Worm (Caenorhabditis elegans): ENCODE measurements around the gene K10D6.3.

Gene K10D6.3

ce11 chrV:11241580-11241979 is 41.2 kb downstream of the K10D6.3 start, which contains the start of gene pgap-1:
TSS of gene pgap-1 (plus strand) at chrV:11241880.
- TF ChIP-seq jun-1 (tag; optimal IDR thresholded peaks at IDR 0.05) = no peak
- TF ChIP-seq egl-27 (tag; optimal IDR thresholded peaks at IDR 0.05) = no peak
- no peak for TF ChIP-seq unc-39 (tag; optimal IDR thresholded peaks at IDR 0.05)
- no peak for TF ChIP-seq ceh-28 (tag; optimal IDR thresholded peaks at IDR 0.05)
- TF ChIP-seq elt-2 (tag; optimal IDR thresholded peaks at IDR 0.05) = no peak
- no peak for TF ChIP-seq mdl-1 (tag; optimal IDR thresholded peaks at IDR 0.05)
- no peak for TF ChIP-seq nfya-1 (tag; optimal IDR thresholded peaks at IDR 0.05; ENCODE audit: insufficient read depth)

DNA sequence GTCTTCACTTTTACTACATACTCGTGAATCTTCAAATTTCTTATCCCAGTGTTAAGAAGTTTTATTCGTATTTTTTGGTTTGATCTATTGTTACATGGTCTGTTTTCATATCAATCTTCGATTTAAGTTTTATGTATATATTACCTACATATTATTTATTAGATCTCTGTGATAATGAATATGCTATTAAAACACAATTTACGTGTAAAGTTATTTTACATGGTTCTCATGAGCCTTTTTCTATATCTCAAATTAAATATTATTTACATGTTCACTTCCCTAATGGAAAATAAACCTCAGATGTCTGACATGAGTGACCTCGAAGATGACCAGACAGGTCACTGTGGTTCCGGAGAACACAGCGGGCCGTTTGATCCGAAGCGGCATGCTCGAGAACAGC is 44.1 kb downstream of the K10D6.3 start, which contains the start of gene mxl-1:
Gene mxl-1, plus strand, starts transcription at position 301 of the 400 bp plus-strand sequence.
- TF ChIP-seq unc-62 (GFP tag; optimal IDR thresholded peaks at IDR 0.05) = no peak
- no peak for TF ChIP-seq lin-15B (tag; optimal IDR thresholded peaks at IDR 0.05)
- TF ChIP-seq pha-4 (tag; optimal IDR thresholded peaks at IDR 0.05) = no peak
- TF ChIP-seq ceh-28 (tag; optimal IDR thresholded peaks at IDR 0.05) = no peak
- TF ChIP-seq nhr-25 (tag; optimal IDR thresholded peaks at IDR 0.05) = no peak
- no peak for TF ChIP-seq lsy-12 (tag; optimal IDR thresholded peaks at IDR 0.05)

- TF ChIP-seq egl-27 (tag; optimal IDR thresholded peaks at IDR 0.05) (no peak), jun-1 (tag; optimal IDR thresholded peaks at IDR 0.05) (no peak), pqm-1 (tag; optimal IDR thresholded peaks at IDR 0.05) (no peak), lin-15B (tag; optimal IDR thresholded peaks at IDR 0.05) (no peak), fos-1 (tag; optimal IDR thresholded peaks at IDR 0.05) (no peak), nhr-25 (tag; optimal IDR thresholded peaks at IDR 0.05) (no peak), unc-39 (tag; optimal IDR thresholded peaks at IDR 0.05) (no peak), elt-2 (tag; optimal IDR thresholded peaks at IDR 0.05) (no peak), ZK546.5 (tag; optimal IDR thresholded peaks at IDR 0.05) (no peak), tbx-2 (tag; optimal IDR thresholded peaks at IDR 0.05) (no peak), eor-1 (tag; optimal IDR thresholded peaks at IDR 0.05) (no peak), fkh-2 (tag; optimal IDR thresholded peaks at IDR 0.05) (no peak), nhr-237 (tag; optimal IDR thresholded peaks at IDR 0.05) (no peak), pha-4 (tag; optimal IDR thresholded peaks at IDR 0.05) (no peak), aly-2 (tag; optimal IDR thresholded peaks at IDR 0.05) (no peak), nhr-77 (tag; optimal IDR thresholded peaks at IDR 0.05) (no peak)
Measured at ce11 chrV:11245029-11245428, 44.6 kb downstream of the K10D6.3 start.

DNA sequence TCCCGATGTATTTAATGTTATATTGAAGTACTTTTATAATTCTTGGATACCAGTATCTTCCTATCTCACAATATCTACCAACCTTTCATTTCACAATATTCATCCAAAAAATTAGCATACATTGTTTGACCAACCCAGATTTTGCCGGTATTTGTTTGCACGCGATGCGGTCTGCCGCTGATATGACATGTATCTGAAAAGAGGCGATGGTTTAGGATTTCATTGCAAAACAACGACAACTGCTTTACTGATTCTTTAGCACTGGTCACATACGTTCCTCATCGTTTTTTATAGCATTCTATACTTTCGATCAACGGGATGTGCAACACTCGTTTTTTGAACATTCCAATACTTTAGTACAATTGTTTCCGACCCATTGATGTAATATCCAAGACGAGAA is 47.4 kb downstream of the K10D6.3 start, which contains the start of gene mam-4:
Gene mam-4, plus strand, starts transcription at position 301 of the 400 bp plus-strand sequence.
- no peak for TF ChIP-seq nhr-237 (tag; optimal IDR thresholded peaks at IDR 0.05)
- TF ChIP-seq nhr-25 (tag; optimal IDR thresholded peaks at IDR 0.05) = no peak
- no peak for TF ChIP-seq nfya-1 (tag; optimal IDR thresholded peaks at IDR 0.05; ENCODE audit: insufficient read depth)
- no peak for TF ChIP-seq fkh-2 (tag; optimal IDR thresholded peaks at IDR 0.05)
- TF ChIP-seq egl-27 (tag; optimal IDR thresholded peaks at IDR 0.05) = no peak
- no peak for TF ChIP-seq fkh-10 (GFP tag; optimal IDR thresholded peaks at IDR 0.05)
- no peak for TF ChIP-seq ceh-82 (tag; optimal IDR thresholded peaks at IDR 0.05)
- no peak for TF ChIP-seq lsy-12 (tag; optimal IDR thresholded peaks at IDR 0.05)
- TF ChIP-seq snpc-4 (tag; optimal IDR thresholded peaks at IDR 0.05) = no peak
- TF ChIP-seq R02D3.7 (tag; optimal IDR thresholded peaks at IDR 0.05) = no peak
- TF ChIP-seq egl-5 (tag; optimal IDR thresholded peaks at IDR 0.05) = no peak
- no peak for TF ChIP-seq elt-1 (tag; optimal IDR thresholded peaks at IDR 0.05)
- TF ChIP-seq ceh-16 (tag; optimal IDR thresholded peaks at IDR 0.05) = no peak
- no peak for TF ChIP-seq hmg-11 (tag; optimal IDR thresholded peaks at IDR 0.05)
- no peak for TF ChIP-seq tbx-2 (tag; optimal IDR thresholded peaks at IDR 0.05)

ce11 chrV:11250735-11251134 is 50.3 kb downstream of the K10D6.3 start, which contains the start of gene T19B10.12:
TSS of gene T19B10.12 (plus strand) at chrV:11251035.
- TF ChIP-seq nhr-23 (tag; optimal IDR thresholded peaks at IDR 0.05) (no peak), elt-1 (tag; optimal IDR thresholded peaks at IDR 0.05) (no peak), nhr-76 (tag; optimal IDR thresholded peaks at IDR 0.05) (no peak), pqm-1 (tag; optimal IDR thresholded peaks at IDR 0.05) (no peak), nhr-67 (tag; optimal IDR thresholded peaks at IDR 0.05) (no peak), elt-3 (tag; optimal IDR thresholded peaks at IDR 0.05) (no peak), mml-1 (tag; optimal IDR thresholded peaks at IDR 0.05) (no peak), ama-1 (optimal IDR thresholded peaks at IDR 0.05) (no peak), jun-1 (tag; optimal IDR thresholded peaks at IDR 0.05) (no peak), zag-1 (tag; optimal IDR thresholded peaks at IDR 0.05) (no peak), nhr-28 (tag; optimal IDR thresholded peaks at IDR 0.05) (no peak), sea-2 (GFP tag; optimal IDR thresholded peaks at IDR 0.05) (no peak), lin-39 (tag; optimal IDR thresholded peaks at IDR 0.05) (no peak), lsy-12 (tag; optimal IDR thresholded peaks at IDR 0.05) (no peak), daf-12 (tag; optimal IDR thresholded peaks at IDR 0.05) (no peak), nhr-237 (tag; optimal IDR thresholded peaks at IDR 0.05) (no peak), unc-62 (GFP tag; optimal IDR thresholded peaks at IDR 0.05) (no peak), nhr-11 (tag; optimal IDR thresholded peaks at IDR 0.05) (no peak), nhr-43 (tag; optimal IDR thresholded peaks at IDR 0.05; ENCODE audit: poor library complexity, severe bottlenecking) (no peak), ztf-4 (tag; optimal IDR thresholded peaks at IDR 0.05) (no peak)
